Worm (Caenorhabditis elegans) whole organism, early embryonic: ENCODE results near the gene srx-45.

Source experiments
- B0310.2 ChIP-seq: sonication (generic microtip); optimal IDR thresholded peaks from 2 replicates; lab custom pipeline; 2016; ENCODE audit warnings: mild to moderate bottlenecking, missing genetic modification characterization, missing compliant biosample characterization
- F13C5.2 ChIP-seq: sonication (generic microtip); optimal IDR thresholded peaks from 2 replicates; lab custom pipeline; 2017; ENCODE audit warnings: mild to moderate bottlenecking, missing genetic modification characterization, inconsistent platforms, missing compliant biosample characterization
- aly-1 ChIP-seq: sonication (generic microtip); optimal IDR thresholded peaks from 2 replicates; lab custom pipeline; 2016; ENCODE audit warnings: missing genetic modification characterization, missing compliant biosample characterization
- ama-1 ChIP-seq: fragments of 150-350 bp; optimal IDR thresholded peaks from 2 replicates; lab custom pipeline; 2014
- ceh-36 ChIP-seq: sonication (generic microtip); optimal IDR thresholded peaks from 2 replicates; lab custom pipeline; 2016; ENCODE audit warnings: missing genetic modification characterization, inconsistent platforms, missing compliant biosample characterization
- ets-7 ChIP-seq: sonication (generic microtip); optimal IDR thresholded peaks from 2 replicates; lab custom pipeline; 2016; ENCODE audit warnings: missing genotype, missing genetic modification characterization, missing compliant biosample characterization
- flt-1 ChIP-seq: fragments of 200-800 bp; sonication (Bioruptor generic); IDR thresholded peaks from 2 replicates; pipeline ENCODE4 v1.3.6; 2022; ENCODE audit warnings: missing genetic modification characterization, missing compliant biosample characterization
- hmg-4 ChIP-seq: fragments of 200-800 bp; sonication (Bioruptor generic); optimal IDR thresholded peaks from 2 replicates; lab custom pipeline; 2018; ENCODE audit warnings: mild to moderate bottlenecking, missing genetic modification characterization, missing compliant biosample characterization
- hnd-1 ChIP-seq: sonication (generic microtip); optimal IDR thresholded peaks from 2 replicates; lab custom pipeline; 2016; ENCODE audit warnings: missing genetic modification characterization, missing compliant biosample characterization
- pes-1 ChIP-seq: fragments of 200-800 bp; sonication (Bioruptor generic); IDR thresholded peaks from 2 replicates; pipeline ENCODE4 v1.3.6; 2022; ENCODE audit warnings: missing genetic modification reagents, missing genetic modification characterization, missing compliant biosample characterization
- scrt-1 ChIP-seq: fragments of 200-800 bp; sonication (Bioruptor generic); IDR thresholded peaks from 2 replicates; pipeline ENCODE4 v1.3.6; 2022; ENCODE audit warnings: missing genetic modification characterization, missing compliant biosample characterization
- sea-1 ChIP-seq: fragments of 200-800 bp; sonication (Bioruptor generic); conservative IDR thresholded peaks from 2 replicates; pipeline ENCODE4 v1.3.6; 2022; ENCODE audit warnings: missing genetic modification characterization, missing compliant biosample characterization
- tbx-37 ChIP-seq: fragments of 200-800 bp; sonication (Bioruptor generic); conservative IDR thresholded peaks from 2 replicates; pipeline ENCODE4 v1.3.6; 2022; ENCODE audit warnings: missing genetic modification reagents, missing genetic modification characterization, missing compliant biosample characterization
- tra-4 ChIP-seq: sonication (generic microtip); optimal IDR thresholded peaks from 2 replicates; lab custom pipeline; 2017; ENCODE audit warnings: missing genetic modification characterization, missing compliant biosample characterization

DNA sequence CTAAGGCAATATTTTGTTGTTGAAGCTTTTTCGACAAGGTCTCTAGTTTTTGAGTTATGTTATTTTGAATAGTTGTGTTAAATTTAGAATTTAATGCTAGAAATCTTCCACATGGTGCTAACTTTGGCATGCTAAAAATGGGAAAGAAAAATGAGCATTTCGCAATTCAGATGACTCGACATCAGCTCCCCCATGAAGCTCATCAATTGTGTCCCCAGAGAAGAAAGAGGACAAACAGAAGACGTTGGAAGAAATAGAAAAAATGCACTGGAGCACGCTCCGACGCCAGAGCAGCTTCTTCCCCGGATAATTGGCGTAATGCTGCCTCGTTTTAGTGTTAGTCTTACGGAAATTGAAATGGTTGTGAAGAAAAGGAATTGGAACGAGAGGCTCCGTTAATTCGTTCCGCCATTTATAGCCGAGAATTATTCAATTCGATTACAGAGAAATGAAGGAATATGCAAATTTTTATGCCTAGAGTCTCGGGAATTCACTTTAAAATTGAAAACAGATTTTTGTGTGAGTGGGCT is 35.0 kb downstream of the srx-45 start:
- no peak for TF ChIP-seq hmg-4
- no peak for TF ChIP-seq ceh-36
- no peak for TF ChIP-seq ama-1 (lab: Kevin White, UChicago)
- TF ChIP-seq aly-1 (tag; lab: Kevin White, UChicago), result no peak
- no peak for TF ChIP-seq tra-4 (tag; lab: Kevin White, UChicago)
- TF ChIP-seq tbx-37 (GFP tag; lab: Robert Waterston, UW), result no peak
- no peak for TF ChIP-seq ets-7 (tag; lab: Kevin White, UChicago)
- TF ChIP-seq F13C5.2 (tag; lab: Kevin White, UChicago), result no peak
- TF ChIP-seq flt-1 (GFP tag; lab: Robert Waterston, UW), result no peak
- TF ChIP-seq hnd-1, result no peak
- TF ChIP-seq pes-1 (GFP tag; lab: Robert Waterston, UW), result no peak
- TF ChIP-seq sea-1, result no peak
- TF ChIP-seq scrt-1, result no peak
- no peak for TF ChIP-seq B0310.2 (tag; lab: Kevin White, UChicago)
